Fruit fly (Drosophila melanogaster): ENCODE data around the gene CG8915.

The CG8915 gene

DNA sequence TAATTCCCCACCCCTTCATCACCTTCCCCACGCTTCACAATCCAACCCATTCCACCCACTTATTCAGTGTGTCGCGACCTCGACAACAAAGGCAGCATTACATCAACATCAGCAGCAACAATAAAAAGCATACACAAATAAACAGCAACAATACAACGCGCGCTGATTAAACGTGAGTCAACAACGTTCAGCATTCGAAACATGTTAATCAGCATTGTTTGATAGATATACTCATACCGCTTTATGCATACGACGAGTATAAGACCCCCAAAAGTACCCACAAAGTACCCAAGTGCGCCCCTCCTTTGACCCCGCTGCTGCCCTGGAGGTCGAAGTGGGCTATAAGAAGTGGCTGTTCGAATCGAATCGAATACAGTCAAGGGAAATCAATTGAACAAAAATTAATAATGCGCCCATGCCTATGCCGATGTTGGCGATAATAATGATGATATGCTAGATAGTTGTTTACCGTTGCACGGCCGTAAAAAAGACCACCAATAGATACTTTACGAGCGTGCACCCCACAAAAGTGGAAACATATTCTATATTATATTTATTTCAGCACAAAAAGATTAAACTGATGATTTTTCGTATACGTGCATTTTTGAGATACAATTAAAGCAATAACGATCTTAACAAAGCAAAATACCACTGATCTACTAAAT lies 49.5 kb upstream of the CG8915 start (continued):
- TF ChIP-seq vnd (GFP tag; IDR thresholded peaks at IDR 0.05; ENCODE audit: partially characterized antibody) (no peak), Sry-β (GFP tag; optimal IDR thresholded peaks at IDR 0.05) (no peak), CG42726 (GFP tag; IDR thresholded peaks at IDR 0.05; ENCODE audit: partially characterized antibody) (no peak), CG15011 (GFP tag; optimal IDR thresholded peaks at IDR 0.05) (no peak), CG2712 (tag; optimal IDR thresholded peaks at IDR 0.05) (no peak), CG30431 (GFP tag; optimal IDR thresholded peaks at IDR 0.05) (no peak), luna (GFP tag; optimal IDR thresholded peaks at IDR 0.05) (no peak), CG11456 (GFP tag; IDR thresholded peaks at IDR 0.05) (no peak), Hr78 (GFP tag; optimal IDR thresholded peaks at IDR 0.05) (peak in 1 of 2 experiments; percentile 95), ara (GFP tag; IDR thresholded peaks at IDR 0.05) (no peak), exex (tag; optimal IDR thresholded peaks at IDR 0.05) (peak; percentile 28), gfzf (GFP tag; optimal IDR thresholded peaks at IDR 0.05) (no peak), cg (GFP tag; optimal IDR thresholded peaks at IDR 0.05) (no peak), sd (tag; optimal IDR thresholded peaks at IDR 0.05) (peak; percentile 62), PHDP (tag; optimal IDR thresholded peaks at IDR 0.05) (no peak), ewg (GFP tag; optimal IDR thresholded peaks at IDR 0.05) (no peak), otp (GFP tag; IDR thresholded peaks at IDR 0.05) (0 out of 3 replicates have a peak, but pooled peaks have one; percentile 40), CG2199 (GFP tag; IDR thresholded peaks at IDR 0.05) (no peak), Hey (tag; optimal IDR thresholded peaks at IDR 0.05) (peak; percentile 12), Mes4 (GFP tag; optimal IDR thresholded peaks at IDR 0.05) (peak; percentile 16), yki (optimal IDR thresholded peaks at IDR 0.05) (no peak), MBD-R2 (GFP tag; IDR thresholded peaks at IDR 0.05) (no peak), pita (GFP tag; optimal IDR thresholded peaks at IDR 0.05) (no peak), CG1603 (tag; optimal IDR thresholded peaks at IDR 0.05) (peak; percentile 12), bbx (GFP tag; IDR thresholded peaks at IDR 0.05; ENCODE audit: partially characterized antibody) (no peak), z (GFP tag; IDR thresholded peaks at IDR 0.05) (no peak), Rfx (GFP tag; IDR thresholded peaks at IDR 0.05) (no peak), CG7839 (tag; optimal IDR thresholded peaks at IDR 0.05) (no peak), br (optimal IDR thresholded peaks at IDR 0.05) (no peak), Sry-δ (GFP tag; optimal IDR thresholded peaks at IDR 0.05) (no peak), aop (GFP tag; IDR thresholded peaks at IDR 0.05) (no peak), gcm2 (GFP tag; optimal IDR thresholded peaks at IDR 0.05) (no peak), row (GFP tag; IDR thresholded peaks at IDR 0.05) (0 out of 3 replicates have a peak, but pooled peaks have one; percentile 3), Antp (GFP tag; optimal IDR thresholded peaks at IDR 0.05) (no peak), CG13624 (GFP tag; optimal IDR thresholded peaks at IDR 0.05) (no peak), CG15269 (tag; optimal IDR thresholded peaks at IDR 0.05) (peak; percentile 8), CG33557 (GFP tag; optimal IDR thresholded peaks at IDR 0.05) (no peak), shn (GFP tag; optimal IDR thresholded peaks at IDR 0.05) (no peak), CG8089 (GFP tag; optimal IDR thresholded peaks at IDR 0.05) (no peak), wdn (GFP tag; IDR thresholded peaks at IDR 0.05) (no peak), pnt (GFP tag; optimal IDR thresholded peaks at IDR 0.05) (no peak), CG3726 (GFP tag; IDR thresholded peaks at IDR 0.05) (no peak), Ptx1 (GFP tag; IDR thresholded peaks at IDR 0.05) (no peak), CTCF (GFP tag; optimal IDR thresholded peaks at IDR 0.05) (no peak), knrl (GFP tag; IDR thresholded peaks at IDR 0.05; ENCODE audit: partially characterized antibody) (no peak), pb (GFP tag; optimal IDR thresholded peaks at IDR 0.05) (no peak), CG17361 (GFP tag; IDR thresholded peaks at IDR 0.05) (no peak), Rx (GFP tag; IDR thresholded peaks at IDR 0.05) (no peak), TFAM (GFP tag; optimal IDR thresholded peaks at IDR 0.05) (no peak), Hr3 (GFP tag; optimal IDR thresholded peaks at IDR 0.05) (no peak), CG30020 (tag; optimal IDR thresholded peaks at IDR 0.05) (no peak), CG11696 (GFP tag; IDR thresholded peaks at IDR 0.05) (no peak)
